Worm (Caenorhabditis elegans) whole organism, dauer: ENCODE data around the gene K12H4.5.

ENCODE experiments used
- unc-62 ChIP-seq: sonication (generic microtip); optimal IDR thresholded peaks from 2 replicates; lab custom pipeline; 2017; ENCODE audit warnings: missing biosample characterization, missing genetic modification reagents, missing genetic modification characterization

Gene K12H4.5

ce11 chrIII:8080165-8080738 lies 36.0 kb downstream of the K12H4.5 start, which contains the start of the genes dcr-1 and apc-2:
TSS of gene dcr-1 (minus strand) at chrIII:8080281.
TSS of gene apc-2 (plus strand) at chrIII:8080629.
- no peak for TF ChIP-seq unc-62

- TF ChIP-seq unc-62: no peak
Measured at ce11 chrIII:8085355-8085754, 41.1 kb downstream of the K12H4.5 start, which contains the start of the genes K06H7.7 and grp-1. TSS of gene K06H7.7 (minus strand) at chrIII:8085475. TSS of gene grp-1 (plus strand) at chrIII:8085705.

- TF ChIP-seq unc-62: no peak
Measured at ce11 chrIII:8088235-8088634, 43.9 kb downstream of the K12H4.5 start, which contains the start of gene vms-1. TSS of gene vms-1 (plus strand) at chrIII:8088535.

- TF ChIP-seq unc-62: no peak
Measured at ce11 chrIII:8091408-8091807, 47.1 kb downstream of the K12H4.5 start, which contains the start of gene idi-1. TSS of gene idi-1 (plus strand) at chrIII:8091708.

ce11 chrIII:8093079-8093623 lies 48.9 kb downstream of the K12H4.5 start, which contains the start of gene K06H7.2:
TSS of gene K06H7.2 (plus strand) at chrIII:8093573.
- TF ChIP-seq unc-62: no peak
